Worm (Caenorhabditis elegans) whole organism, early embryonic: ENCODE measurements around the gene Y69H2.10.

Experiments used
- F13C5.2 ChIP-seq: sonication (generic microtip); optimal IDR thresholded peaks from 2 replicates; lab custom pipeline; 2017; ENCODE audit warnings: mild to moderate bottlenecking, missing genetic modification characterization, inconsistent platforms, missing compliant biosample characterization
- aly-1 ChIP-seq: sonication (generic microtip); optimal IDR thresholded peaks from 2 replicates; lab custom pipeline; 2016; ENCODE audit warnings: missing genetic modification characterization, missing compliant biosample characterization
- ama-1 ChIP-seq: fragments of 150-350 bp; optimal IDR thresholded peaks from 2 replicates; lab custom pipeline; 2014
- ceh-13 ChIP-seq: fragments of 200-800 bp; sonication (Bioruptor generic); optimal IDR thresholded peaks from 2 replicates; lab custom pipeline; 2018; ENCODE audit warnings: mild to moderate bottlenecking, missing genetic modification characterization, missing compliant biosample characterization
- ceh-36 ChIP-seq: sonication (generic microtip); optimal IDR thresholded peaks from 2 replicates; lab custom pipeline; 2016; ENCODE audit warnings: missing genetic modification characterization, inconsistent platforms, missing compliant biosample characterization
- ets-7 ChIP-seq: sonication (generic microtip); optimal IDR thresholded peaks from 2 replicates; lab custom pipeline; 2016; ENCODE audit warnings: missing genotype, missing genetic modification characterization, missing compliant biosample characterization
- hmg-4 ChIP-seq: fragments of 200-800 bp; sonication (Bioruptor generic); optimal IDR thresholded peaks from 2 replicates; lab custom pipeline; 2018; ENCODE audit warnings: mild to moderate bottlenecking, missing genetic modification characterization, missing compliant biosample characterization
- tbx-11 ChIP-seq: fragments of 200-800 bp; sonication (Bioruptor generic); IDR thresholded peaks from 2 replicates; pipeline ENCODE4 v1.3.6; 2022; ENCODE audit warnings: missing genetic modification characterization, missing compliant biosample characterization

- TF ChIP-seq hmg-4 (GFP tag; lab: Kevin White, UChicago) (no peak), ama-1 (lab: Kevin White, UChicago) (no peak), F13C5.2 (tag; lab: Kevin White, UChicago) (no peak), ets-7 (tag; lab: Kevin White, UChicago) (no peak), aly-1 (tag; lab: Kevin White, UChicago) (no peak), ceh-13 (no peak), ceh-36 (tag; lab: Kevin White, UChicago) (no peak), tbx-11 (GFP tag; lab: Robert Waterston, UW) (no peak)
Measured at ce11 chrV:18622462-18622861, 47.7 kb upstream of the Y69H2.10 start, which contains the start of gene Y69H2.1.
